Worm (Caenorhabditis elegans) whole organism, L1 larva: ENCODE measurements around the gene pals-29.
A peak's percentile ranks its signal among the peaks of the same experiment; 100 is the strongest.

Experiments used
- F16B12.6 ChIP-seq: fragments of 150-350 bp; optimal IDR thresholded peaks from 2 replicates; lab custom pipeline; 2014; ENCODE audit warnings: missing biosample characterization, missing genetic modification characterization
- blmp-1 ChIP-seq: fragments of 150-350 bp; optimal IDR thresholded peaks from 2 replicates; lab custom pipeline; 2014; ENCODE audit warnings: missing biosample characterization, missing genetic modification characterization
- ceh-82 ChIP-seq, 3 experiments: fragments of 150-350 bp in 1 of 3; sonication (generic microtip) in 2 of 3; optimal IDR thresholded peaks; 2 replicates each; lab custom pipeline; 2014 to 2017; ENCODE audit warnings: missing biosample characterization in 3 of 3, missing genetic modification characterization in 3 of 3
- dpl-1 ChIP-seq, 3 experiments: fragments of 150-350 bp in 2 of 3; sonication (generic microtip) in 1 of 3; optimal IDR thresholded peaks; 2 replicates each; lab custom pipeline; 2014 to 2017; ENCODE audit warnings: missing biosample characterization in 3 of 3, missing genetic modification characterization in 3 of 3, missing genetic modification reagents in 3 of 3
- efl-1 ChIP-seq, 4 experiments: fragments of 150-350 bp; optimal IDR thresholded peaks in 3 of 4; peaks in 1 of 4; 1 replicate in 1 of 4; 2 replicates in 3 of 4; lab custom pipeline; 2014; ENCODE audit warnings: missing biosample characterization in 2 of 4, missing genetic modification characterization in 2 of 4, missing genetic modification reagents in 2 of 4
- elt-3 ChIP-seq, 6 experiments: fragments of 150-350 bp in 1 of 6; sonication (generic microtip); optimal IDR thresholded peaks; 2 replicates each; lab custom pipeline; 2017 to 2018; ENCODE audit warnings: missing biosample characterization in 6 of 6, missing genetic modification characterization in 6 of 6, inconsistent platforms in 1 of 6
- fos-1 ChIP-seq: fragments of 150-350 bp; optimal IDR thresholded peaks from 2 replicates; lab custom pipeline; 2014; ENCODE audit warnings: missing biosample characterization, missing genetic modification characterization
- mdl-1 ChIP-seq, 2 experiments: fragments of 150-350 bp; optimal IDR thresholded peaks; 2 replicates each; lab custom pipeline; 2014 to 2017; ENCODE audit warnings: missing biosample characterization in 2 of 2, missing genetic modification characterization in 2 of 2, inconsistent platforms in 1 of 2
- nhr-12 ChIP-seq: sonication (generic microtip); optimal IDR thresholded peaks from 2 replicates; lab custom pipeline; 2017; ENCODE audit warnings: missing biosample characterization, missing genetic modification characterization
- pqm-1 ChIP-seq: sonication (generic microtip); optimal IDR thresholded peaks from 3 replicates; lab custom pipeline; 2017; ENCODE audit warnings: missing biosample characterization, missing genetic modification characterization
- rnt-1 ChIP-seq: sonication (generic microtip); optimal IDR thresholded peaks from 2 replicates; lab custom pipeline; 2016; ENCODE audit warnings: mild to moderate bottlenecking, missing genetic modification characterization, moderate library complexity, missing compliant biosample characterization
- snpc-4 ChIP-seq: fragments of 150-350 bp; optimal IDR thresholded peaks from 2 replicates; lab custom pipeline; 2014; ENCODE audit warnings: missing biosample characterization, missing genetic modification characterization
- unc-62 ChIP-seq: fragments of 150-350 bp; optimal IDR thresholded peaks from 2 replicates; lab custom pipeline; 2014; ENCODE audit warnings: missing biosample characterization, missing genetic modification reagents, missing genetic modification characterization

DNA sequence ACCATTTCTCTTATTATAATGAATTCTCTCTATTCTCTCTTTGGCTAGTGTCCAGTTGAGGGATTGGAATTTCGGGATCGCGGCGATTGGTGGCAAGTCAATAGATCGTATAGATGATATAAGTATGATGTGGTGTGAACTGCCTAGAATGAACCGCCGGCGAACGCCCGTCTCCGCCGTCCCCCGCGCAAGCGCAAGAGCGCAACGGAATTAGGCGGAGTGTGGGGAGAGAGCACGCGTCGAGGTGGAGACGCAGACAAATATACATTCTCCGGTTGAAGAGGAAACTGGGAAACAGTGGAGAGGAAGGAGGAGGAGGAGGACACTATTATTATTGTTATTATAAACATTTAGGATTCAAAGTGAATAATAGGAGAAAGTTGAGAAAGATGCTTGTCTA, 45.9 kb downstream of the pals-29 start:
- peak; percentile 7 for TF ChIP-seq blmp-1
- no peak for TF ChIP-seq unc-62 (GFP tag; lab: Kevin White, UChicago)
- no peak for TF ChIP-seq mdl-1 (tag; optimal IDR thresholded peaks at IDR 0.05; lab: Kevin White, UChicago)
- no peak for TF ChIP-seq F16B12.6 (tag; lab: Kevin White, UChicago)
- TF ChIP-seq snpc-4 (tag; lab: Kevin White, UChicago), result no peak
- no peak for TF ChIP-seq rnt-1 (tag; lab: Kevin White, UChicago)
- no peak for TF ChIP-seq pqm-1
- no peak for TF ChIP-seq efl-1 (optimal IDR thresholded peaks at IDR 0.05; lab: Kevin White, UChicago)
- no peak for TF ChIP-seq efl-1 (GFP tag; optimal IDR thresholded peaks at IDR 0.05 in 1 of 2; lab: Kevin White, UChicago)
- no peak for TF ChIP-seq fos-1 (tag; lab: Kevin White, UChicago)
- TF ChIP-seq nhr-12 (tag; lab: Kevin White, UChicago), result no peak
- TF ChIP-seq dpl-1 (GFP tag; optimal IDR thresholded peaks at IDR 0.05; lab: Kevin White, UChicago), result no peak
- no peak for TF ChIP-seq ceh-82 (tag; optimal IDR thresholded peaks at IDR 0.05; lab: Kevin White, UChicago)
- no peak for TF ChIP-seq elt-3 (tag; optimal IDR thresholded peaks at IDR 0.05; lab: Kevin White, UChicago)
